Fruit fly (Drosophila melanogaster): ENCODE results near the gene Roc1b.
A peak's percentile ranks its signal among the peaks of the same experiment; 100 is the strongest.

Roc1b gene

DNA sequence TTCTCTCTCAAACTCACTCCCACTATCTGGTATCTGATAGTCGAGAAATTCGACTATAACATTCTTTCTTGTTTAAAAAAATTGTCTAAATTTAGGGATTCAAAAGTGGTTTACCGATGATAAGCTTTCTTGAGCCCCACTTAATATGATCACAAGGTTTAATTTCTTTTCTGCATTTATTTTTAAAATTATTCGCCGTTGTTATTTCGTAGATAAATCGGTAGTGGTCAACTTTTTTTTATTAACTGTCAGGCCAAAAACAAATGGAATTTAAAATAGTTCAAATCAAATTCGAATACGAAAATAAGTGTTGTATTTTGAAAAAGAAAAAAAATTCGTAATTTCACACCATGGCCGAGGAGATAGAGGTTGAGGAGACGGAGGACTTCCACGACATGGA lies at the start of gene Roc1b:
Gene Roc1b (plus strand): TSS at position 301 of the 400 bp plus-strand sequence.
- no peak for TF ChIP-seq CG13204 (GFP tag; optimal IDR thresholded peaks at IDR 0.05)
- no peak for TF ChIP-seq CG8301 (tag; optimal IDR thresholded peaks at IDR 0.05)
- TF ChIP-seq CG17806 (tag; optimal IDR thresholded peaks at IDR 0.05): no peak
- no peak for TF ChIP-seq CG9948 (tag; optimal IDR thresholded peaks at IDR 0.05)

DNA sequence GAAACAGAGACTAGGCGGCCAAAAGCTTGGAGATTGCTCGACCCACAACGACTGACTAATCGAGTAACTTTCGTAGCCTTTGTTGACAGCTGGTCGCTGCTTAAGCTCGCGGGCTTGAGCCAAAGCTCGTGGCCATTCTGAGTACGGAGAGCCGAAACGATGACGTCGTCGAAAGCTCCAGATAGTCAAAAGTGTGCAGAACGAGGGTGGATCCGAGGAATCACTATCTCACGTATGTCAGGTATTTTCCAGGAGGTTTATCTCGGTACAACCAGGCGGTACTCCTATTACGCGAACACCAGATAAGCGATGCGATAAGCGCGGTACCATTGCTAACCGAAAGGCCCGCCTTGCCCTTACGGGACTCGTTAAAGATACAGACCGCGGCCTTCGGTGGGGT lies 46.2 kb upstream of the Roc1b start:
- TF ChIP-seq CG17806 (tag; optimal IDR thresholded peaks at IDR 0.05) (no peak), EcR (GFP tag; optimal IDR thresholded peaks at IDR 0.05) (peak; percentile 36)

DNA sequence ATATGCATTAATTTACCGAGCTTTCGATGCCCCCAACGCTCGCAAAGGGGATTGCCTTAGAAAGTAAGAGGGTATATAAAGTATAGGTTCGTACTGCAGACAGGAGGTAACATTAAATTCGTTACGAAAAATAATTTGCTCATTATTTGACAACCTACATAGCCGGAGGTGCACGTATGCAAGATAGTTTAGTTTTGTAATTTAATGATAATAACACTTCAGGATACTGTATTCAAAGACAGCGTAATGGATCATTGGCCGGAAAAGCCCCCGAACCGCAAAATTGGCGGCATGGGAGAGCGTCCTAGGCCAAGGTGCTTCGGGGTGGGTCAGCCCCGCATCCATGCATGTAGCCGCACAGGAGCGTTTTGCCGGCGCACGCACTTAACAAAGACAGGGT lies 45.5 kb upstream of the Roc1b start:
- TF ChIP-seq CG13204 (GFP tag; optimal IDR thresholded peaks at IDR 0.05): no peak
- no peak for TF ChIP-seq CG17806 (tag; optimal IDR thresholded peaks at IDR 0.05)
- no peak for TF ChIP-seq rn (GFP tag; IDR thresholded peaks at IDR 0.05)
- TF ChIP-seq fd96Ca (GFP tag; IDR thresholded peaks at IDR 0.05): no peak
- TF ChIP-seq CG12605 (GFP tag; IDR thresholded peaks at IDR 0.05): no peak
- no peak for TF ChIP-seq CG9948 (tag; optimal IDR thresholded peaks at IDR 0.05)
- TF ChIP-seq CG10348 (GFP tag; IDR thresholded peaks at IDR 0.05): no peak
- TF ChIP-seq Pif1A (GFP tag; optimal IDR thresholded peaks at IDR 0.05): no peak
- no peak for TF ChIP-seq CG4496 (GFP tag; IDR thresholded peaks at IDR 0.05)
- TF ChIP-seq Ets98B (GFP tag; IDR thresholded peaks at IDR 0.05): no peak

DNA sequence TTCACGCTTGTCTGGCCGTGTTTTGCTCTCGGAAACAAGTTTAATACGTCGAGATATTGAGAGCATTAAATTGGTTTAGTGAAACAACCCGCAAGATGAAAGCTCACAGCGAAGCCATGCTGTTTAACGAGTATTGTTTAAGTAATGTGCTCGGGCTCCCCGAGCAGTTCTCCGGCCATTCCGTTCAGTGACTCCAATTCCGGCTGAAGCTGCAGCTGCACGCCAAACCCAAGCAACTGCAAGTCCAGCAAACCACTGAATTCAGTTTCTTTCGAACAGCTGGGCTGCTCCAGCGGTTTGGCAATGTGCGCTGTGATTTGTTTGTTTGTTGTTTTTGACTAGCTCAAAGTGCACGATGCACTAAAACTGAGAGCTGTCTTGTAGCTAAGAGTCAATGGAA lies 42.6 kb upstream of the Roc1b start:
- TF ChIP-seq CG13204 (GFP tag; optimal IDR thresholded peaks at IDR 0.05) (no peak), CG8159 (tag; optimal IDR thresholded peaks at IDR 0.05) (no peak), gl (tag; optimal IDR thresholded peaks at IDR 0.05) (no peak), EcR (GFP tag; optimal IDR thresholded peaks at IDR 0.05) (peak; percentile 85)

dm6 chr3L:316784-317183 lies 41.0 kb upstream of the Roc1b start, which contains the start of gene ddbt:
TSS of gene ddbt (plus strand) at chr3L:317084.
- TF ChIP-seq CG9948 (tag; optimal IDR thresholded peaks at IDR 0.05): no peak
- no peak for TF ChIP-seq CG34367 (tag; optimal IDR thresholded peaks at IDR 0.05)
- no peak for TF ChIP-seq CG12605 (GFP tag; IDR thresholded peaks at IDR 0.05)
- no peak for TF ChIP-seq CG8301 (tag; optimal IDR thresholded peaks at IDR 0.05)
- TF ChIP-seq gl (tag; optimal IDR thresholded peaks at IDR 0.05): no peak
- TF ChIP-seq CG13204 (GFP tag; optimal IDR thresholded peaks at IDR 0.05): no peak
- no peak for TF ChIP-seq CG32121 (GFP tag; IDR thresholded peaks at IDR 0.05)
- TF ChIP-seq D1 (tag; optimal IDR thresholded peaks at IDR 0.05): no peak
- TF ChIP-seq CG8159 (tag; optimal IDR thresholded peaks at IDR 0.05): no peak
- no peak for TF ChIP-seq CG14655 (GFP tag; optimal IDR thresholded peaks at IDR 0.05)
- no peak for TF ChIP-seq Ets98B (GFP tag; IDR thresholded peaks at IDR 0.05)
- TF ChIP-seq Pif1B (GFP tag; optimal IDR thresholded peaks at IDR 0.05): no peak
- TF ChIP-seq CG4496 (GFP tag; IDR thresholded peaks at IDR 0.05): no peak
- no peak for TF ChIP-seq CG15710 (tag; optimal IDR thresholded peaks at IDR 0.05)
- no peak for TF ChIP-seq CG17806 (tag; optimal IDR thresholded peaks at IDR 0.05)
- TF ChIP-seq EcR (GFP tag; optimal IDR thresholded peaks at IDR 0.05): no peak
- TF ChIP-seq Snoo (tag; optimal IDR thresholded peaks at IDR 0.05): no peak

dm6 chr3L:319145-320009 lies 38.4 kb upstream of the Roc1b start, which contains the start of gene fwd:
TSS of gene fwd (minus strand) at chr3L:319884.
- TF ChIP-seq CG8159 (tag; optimal IDR thresholded peaks at IDR 0.05): peak; percentile 30
- TF ChIP-seq CG12605 (GFP tag; IDR thresholded peaks at IDR 0.05): 0 out of 2 replicates have a peak, but pooled peaks have one; percentile 14
- peak; percentile 74 for TF ChIP-seq CG4496 (GFP tag; IDR thresholded peaks at IDR 0.05)
- TF ChIP-seq D1 (tag; optimal IDR thresholded peaks at IDR 0.05): no peak
- TF ChIP-seq gl (tag; optimal IDR thresholded peaks at IDR 0.05): no peak
- TF ChIP-seq EcR (GFP tag; optimal IDR thresholded peaks at IDR 0.05): peak; percentile 63
- TF ChIP-seq fd96Ca (GFP tag; IDR thresholded peaks at IDR 0.05): peak; percentile 22; the same call in 1 of the 3 replicates

DNA sequence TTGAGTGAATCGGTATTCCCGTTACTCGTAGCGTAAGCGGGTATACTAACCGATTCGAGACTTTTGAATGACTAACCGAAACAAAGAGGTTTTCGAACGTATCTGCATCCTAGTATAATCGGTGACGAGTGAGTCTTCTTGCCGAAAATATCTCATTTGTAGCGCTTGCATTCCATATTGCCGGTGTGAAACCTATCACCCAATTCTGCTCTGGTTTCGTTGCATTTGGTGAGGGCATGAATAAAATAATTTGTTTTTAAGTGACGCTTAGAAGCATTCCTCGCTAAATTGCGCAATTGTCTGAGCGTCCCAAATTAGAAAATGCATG lies 37.8 kb upstream of the Roc1b start:
- TF ChIP-seq CG10348 (GFP tag; IDR thresholded peaks at IDR 0.05) (no peak), CG17806 (tag; optimal IDR thresholded peaks at IDR 0.05) (no peak), CG8301 (tag; optimal IDR thresholded peaks at IDR 0.05) (no peak)

DNA sequence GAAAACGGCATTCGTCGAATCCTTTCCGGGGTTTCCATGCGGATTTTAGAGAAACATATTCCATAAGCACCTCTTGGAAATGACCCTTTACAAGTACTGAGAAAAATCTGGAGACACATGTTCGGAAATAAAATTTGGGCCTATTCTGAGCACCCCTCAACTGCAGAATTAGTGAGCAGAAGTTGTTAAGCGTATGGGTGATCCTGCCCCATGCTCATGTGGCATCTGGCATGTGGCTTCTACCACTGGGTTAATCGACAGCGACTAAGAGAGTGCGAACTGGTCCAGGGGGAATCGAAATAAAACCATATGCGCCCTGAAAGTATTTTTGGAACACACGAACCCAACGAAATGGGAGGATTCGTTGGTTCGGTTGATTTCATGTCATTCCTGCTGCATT lies 37.0 kb upstream of the Roc1b start:
- TF ChIP-seq CG13204 (GFP tag; optimal IDR thresholded peaks at IDR 0.05) (no peak), Pif1A (GFP tag; optimal IDR thresholded peaks at IDR 0.05) (no peak), D1 (tag; optimal IDR thresholded peaks at IDR 0.05) (no peak), CG34367 (tag; optimal IDR thresholded peaks at IDR 0.05) (no peak), gl (tag; optimal IDR thresholded peaks at IDR 0.05) (no peak), CG12605 (GFP tag; IDR thresholded peaks at IDR 0.05) (no peak), CG17806 (tag; optimal IDR thresholded peaks at IDR 0.05) (no peak), CG4496 (GFP tag; IDR thresholded peaks at IDR 0.05) (no peak), CG8301 (tag; optimal IDR thresholded peaks at IDR 0.05) (no peak)
